Worm (Caenorhabditis elegans) whole organism, L4/young adult: ENCODE results near the gene ugt-3.

Experiments used
- W03F9.2 ChIP-seq: fragments of 150-350 bp; optimal IDR thresholded peaks from 2 replicates; lab custom pipeline; 2014; ENCODE audit warnings: missing biosample characterization, missing genetic modification characterization
- dao-5 ChIP-seq: sonication (generic microtip); optimal IDR thresholded peaks from 2 replicates; lab custom pipeline; 2016; ENCODE audit warnings: missing genotype, missing genetic modification characterization, moderate library complexity, missing compliant biosample characterization
- him-1 ChIP-seq: sonication (generic microtip); optimal IDR thresholded peaks from 2 replicates; lab custom pipeline; 2016; ENCODE audit warnings: missing genotype, missing genetic modification reagents, missing genetic modification characterization, missing compliant biosample characterization

ce11 chrV:12752407-12752806, 47.7 kb downstream of the ugt-3 start, which contains the start of gene C15C8.8:
- TF ChIP-seq W03F9.2 (tag; lab: Kevin White, UChicago) (no peak), him-1 (no peak), dao-5 (tag; lab: Kevin White, UChicago) (no peak)
